Worm (Caenorhabditis elegans) whole organism, young adult: ENCODE results near the gene Y4C6B.4.

Source experiments
- D2030.7 ChIP-seq: fragments of 200-800 bp; sonication (Bioruptor generic); IDR thresholded peaks from 2 replicates; pipeline ENCODE4 v1.3.6; 2022; ENCODE audit warnings: missing genetic modification reagents, missing genetic modification characterization, missing compliant biosample characterization
- nhr-80 ChIP-seq: sonication (generic microtip); optimal IDR thresholded peaks from 2 replicates; lab custom pipeline; 2016; ENCODE audit warnings: missing genetic modification characterization, missing compliant biosample characterization

Gene Y4C6B.4

DNA sequence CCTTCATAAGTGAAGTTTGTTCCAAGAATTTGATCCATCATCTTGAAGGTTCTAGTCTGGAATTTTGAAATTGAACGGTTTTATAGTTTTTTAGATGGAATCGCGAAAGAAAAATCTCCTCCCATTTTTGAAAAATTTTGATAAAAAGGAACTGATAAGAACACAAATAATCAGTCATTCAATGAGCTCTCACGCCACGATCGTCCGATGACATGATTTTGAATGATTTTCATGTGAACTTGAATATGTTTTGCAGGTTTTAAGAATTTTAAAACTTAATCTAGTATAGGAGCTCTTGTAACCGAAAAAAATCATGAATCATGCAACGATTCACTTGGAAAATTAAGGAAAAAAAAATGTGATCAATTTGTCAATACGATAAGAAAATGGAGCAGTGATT, 50.8 kb downstream of the Y4C6B.4 start, which contains the start of gene elo-5:
elo-5 (minus strand) TSS at position 56 of the 400 bp plus-strand sequence.
- TF ChIP-seq nhr-80 (tag; lab: Kevin White, UChicago) (peak; percentile 77), D2030.7 (GFP tag; lab: Robert Waterston, UW) (no peak)
